Worm (Caenorhabditis elegans) whole organism, L1 larva: ENCODE data around the gene gly-8.

Source experiments
- ama-1 ChIP-seq: fragments of 150-350 bp; optimal IDR thresholded peaks from 2 replicates; lab custom pipeline; 2014
- fos-1 ChIP-seq: fragments of 150-350 bp; optimal IDR thresholded peaks from 2 replicates; lab custom pipeline; 2014; ENCODE audit warnings: missing biosample characterization, missing genetic modification characterization
- hlh-17 ChIP-seq: fragments of 200-800 bp; sonication (Bioruptor generic); optimal IDR thresholded peaks from 2 replicates; lab custom pipeline; 2018; ENCODE audit warnings: missing genetic modification characterization, mild to moderate bottlenecking, missing compliant biosample characterization, moderate library complexity, borderline replicate concordance
- isw-1 ChIP-seq: fragments of 200-800 bp; sonication (Bioruptor generic); IDR thresholded peaks from 2 replicates; pipeline ENCODE4 v1.3.6; 2022; ENCODE audit warnings: missing genetic modification characterization, missing compliant biosample characterization
- lin-15B ChIP-seq: fragments of 150-350 bp; sonication (generic microtip); optimal IDR thresholded peaks from 3 replicates; lab custom pipeline; 2014; ENCODE audit warnings: missing biosample characterization, missing genetic modification characterization
- lin-35 ChIP-seq, 2 experiments: fragments of 150-350 bp; optimal IDR thresholded peaks; 2 replicates each; lab custom pipeline; 2014; ENCODE audit warnings: missing biosample characterization in 2 of 2, missing genetic modification characterization in 2 of 2, missing genetic modification reagents in 2 of 2
- lin-39 ChIP-seq: fragments of 150-350 bp; optimal IDR thresholded peaks from 2 replicates; lab custom pipeline; 2014; ENCODE audit warnings: missing biosample characterization, missing genetic modification reagents, missing genetic modification characterization
- nhr-11 ChIP-seq: fragments of 150-350 bp; optimal IDR thresholded peaks from 2 replicates; lab custom pipeline; 2014; ENCODE audit warnings: missing biosample characterization, missing genetic modification characterization
- nhr-47 ChIP-seq: sonication (generic microtip); optimal IDR thresholded peaks from 2 replicates; lab custom pipeline; 2016; ENCODE audit warnings: mild to moderate bottlenecking, missing genetic modification characterization, moderate library complexity, missing compliant biosample characterization
- pax-3 ChIP-seq: fragments of 200-800 bp; sonication (Bioruptor generic); optimal IDR thresholded peaks from 2 replicates; lab custom pipeline; 2018; ENCODE audit warnings: mild to moderate bottlenecking, missing genetic modification characterization, moderate library complexity, missing compliant biosample characterization
- snpc-4 ChIP-seq: fragments of 150-350 bp; optimal IDR thresholded peaks from 2 replicates; lab custom pipeline; 2014; ENCODE audit warnings: missing biosample characterization, missing genetic modification characterization
- unc-30 ChIP-seq: sonication (generic microtip); optimal IDR thresholded peaks from 2 replicates; lab custom pipeline; 2017; ENCODE audit warnings: missing biosample characterization, missing genetic modification characterization
- zag-1 ChIP-seq: fragments of 150-350 bp; optimal IDR thresholded peaks from 2 replicates; lab custom pipeline; 2014; ENCODE audit warnings: missing biosample characterization, missing genetic modification characterization
- ztf-4 ChIP-seq: fragments of 150-350 bp; optimal IDR thresholded peaks from 2 replicates; lab custom pipeline; 2014; ENCODE audit warnings: missing biosample characterization, missing genetic modification characterization

DNA sequence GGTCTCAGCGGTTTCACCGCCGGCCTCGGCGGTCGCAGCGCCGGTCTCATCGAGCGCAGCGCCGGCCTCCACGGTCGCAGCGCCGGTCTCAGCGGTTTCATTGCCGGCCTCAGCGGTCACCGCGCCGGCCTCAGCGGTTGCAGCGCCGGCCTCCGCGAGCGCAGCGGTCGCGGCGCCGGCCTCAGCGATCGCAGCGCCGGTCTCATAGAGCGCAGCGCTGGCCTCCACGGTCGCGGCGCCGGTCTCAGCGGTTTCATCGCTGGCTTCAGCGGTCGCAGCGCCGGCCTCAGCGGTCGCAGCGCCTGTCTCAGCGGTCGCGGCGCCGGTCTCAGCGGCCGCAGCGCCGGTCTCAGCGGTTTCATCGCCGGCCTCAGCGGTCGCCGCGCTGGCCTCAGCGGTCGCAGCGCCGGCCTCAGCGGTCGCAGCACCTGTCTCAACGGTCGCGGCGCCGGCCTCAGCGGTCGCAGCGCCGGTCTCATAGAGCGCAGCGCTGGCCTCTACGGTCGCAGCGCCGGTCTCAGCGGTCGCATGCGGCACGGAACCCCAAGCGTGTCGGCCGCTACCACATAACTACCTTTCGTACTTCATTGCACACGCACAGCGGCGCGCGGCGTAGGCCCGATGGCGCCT lies 13.3 kb upstream of the gly-8 start:
- TF ChIP-seq nhr-11 (tag; lab: Kevin White, UChicago) (no peak), nhr-47 (tag; lab: Kevin White, UChicago) (no peak), snpc-4 (tag; lab: Kevin White, UChicago) (no peak), ama-1 (lab: Kevin White, UChicago) (no peak), pax-3 (tag; lab: Kevin White, UChicago) (no peak), lin-35 (GFP tag; optimal IDR thresholded peaks at IDR 0.05; lab: Kevin White, UChicago) (no peak), isw-1 (no peak), ztf-4 (tag; lab: Kevin White, UChicago) (no peak), unc-30 (tag; lab: Kevin White, UChicago) (no peak), zag-1 (no peak), fos-1 (tag; lab: Kevin White, UChicago) (no peak), hlh-17 (no peak), lin-39 (no peak), lin-15B (tag; lab: Kevin White, UChicago) (no peak)
